Fruit fly (Drosophila melanogaster): ENCODE measurements around the gene olf413.

- TF ChIP-seq CTCF (optimal IDR thresholded peaks at IDR 0.05) = no peak
- TF ChIP-seq CG8478 (optimal IDR thresholded peaks at IDR 0.05) = no peak
Observed at dm6 chr3L:22147673-22148072, 11.8 kb downstream of the olf413 start.

Measured in S2 (cell line).